Worm (Caenorhabditis elegans) whole organism, L4 larva: Measurements from ENCODE around the gene Y37A1A.2.

ENCODE experiments used
- F37D6.2 ChIP-seq: sonication (generic microtip); optimal IDR thresholded peaks from 2 replicates; lab custom pipeline; 2016; ENCODE audit warnings: mild to moderate bottlenecking, missing genetic modification characterization, missing compliant biosample characterization
- ama-1 ChIP-seq: fragments of 150-350 bp; optimal IDR thresholded peaks from 2 replicates; lab custom pipeline; 2014; ENCODE audit warnings: inconsistent platforms, mixed read lengths
- hlh-30 ChIP-seq: sonication (generic microtip); optimal IDR thresholded peaks from 2 replicates; lab custom pipeline; 2017; ENCODE audit warnings: antibody characterized with exemption, mild to moderate bottlenecking, missing genetic modification characterization, missing compliant biosample characterization; ENCODE audit not compliant: insufficient read depth
- lin-13 ChIP-seq: fragments of 150-350 bp; optimal IDR thresholded peaks from 2 replicates; lab custom pipeline; 2014; ENCODE audit warnings: missing biosample characterization, missing genetic modification reagents, missing genetic modification characterization
- lin-39 ChIP-seq: fragments of 150-350 bp; optimal IDR thresholded peaks from 2 replicates; lab custom pipeline; 2014; ENCODE audit warnings: missing biosample characterization, missing genetic modification reagents, missing genetic modification characterization
- lsy-2 ChIP-seq, 2 experiments: fragments of 150-350 bp in 1 of 2; sonication (generic microtip) in 1 of 2; optimal IDR thresholded peaks; 2 replicates each; lab custom pipeline; 2014 to 2017; ENCODE audit warnings: missing biosample characterization in 2 of 2, missing genetic modification characterization in 2 of 2
- mdl-1 ChIP-seq, 2 experiments: fragments of 150-350 bp in 1 of 2; sonication (generic microtip) in 1 of 2; optimal IDR thresholded peaks; 2 replicates each; lab custom pipeline; 2014 to 2017; ENCODE audit warnings: missing biosample characterization in 2 of 2, missing genetic modification characterization in 2 of 2
- nhr-10 ChIP-seq: fragments of 150-350 bp; optimal IDR thresholded peaks from 2 replicates; lab custom pipeline; 2014; ENCODE audit warnings: missing biosample characterization, missing genetic modification characterization
- nhr-42 ChIP-seq: fragments of 200-800 bp; sonication (Bioruptor generic); IDR thresholded peaks from 2 replicates; pipeline ENCODE4 v1.3.6; 2022; ENCODE audit warnings: missing genetic modification characterization, missing compliant biosample characterization
- nhr-48 ChIP-seq: sonication (generic microtip); optimal IDR thresholded peaks from 2 replicates; lab custom pipeline; 2016; ENCODE audit warnings: mild to moderate bottlenecking, missing genetic modification characterization, missing compliant biosample characterization
- nhr-6 ChIP-seq: fragments of 150-350 bp; optimal IDR thresholded peaks from 2 replicates; lab custom pipeline; 2014; ENCODE audit warnings: missing biosample characterization, missing genetic modification characterization
- rbr-2 ChIP-seq: sonication (generic microtip); optimal IDR thresholded peaks from 2 replicates; lab custom pipeline; 2016; ENCODE audit warnings: missing genotype, missing genetic modification characterization, missing compliant biosample characterization
- snpc-4 ChIP-seq: fragments of 150-350 bp; optimal IDR thresholded peaks from 2 replicates; lab custom pipeline; 2014; ENCODE audit warnings: missing biosample characterization, missing genetic modification characterization
- unc-39 ChIP-seq: sonication (generic microtip); optimal IDR thresholded peaks from 2 replicates; lab custom pipeline; 2017; ENCODE audit warnings: missing biosample characterization, missing genetic modification characterization

- TF ChIP-seq lsy-2 (tag; optimal IDR thresholded peaks at IDR 0.05; lab: Kevin White, UChicago) (no peak), ama-1 (no peak), lin-39 (tag; lab: Kevin White, UChicago) (no peak), mdl-1 (tag; optimal IDR thresholded peaks at IDR 0.05; lab: Kevin White, UChicago) (no peak), hlh-30 (tag; lab: Kevin White, UChicago) (no peak), lin-13 (GFP tag; lab: Kevin White, UChicago) (no peak), unc-39 (tag; lab: Kevin White, UChicago) (no peak), rbr-2 (tag; lab: Kevin White, UChicago) (no peak), nhr-48 (no peak), nhr-6 (tag; lab: Kevin White, UChicago) (no peak), nhr-10 (tag; lab: Kevin White, UChicago) (no peak), F37D6.2 (tag; lab: Kevin White, UChicago) (no peak), nhr-42 (GFP tag; lab: Robert Waterston, UW) (no peak), snpc-4 (tag; lab: Kevin White, UChicago) (no peak)
Measured at ce11 chrIV:13906369-13906768, 6.5 kb downstream of the Y37A1A.2 start.
